Worm (Caenorhabditis elegans) whole organism, mixed stage, embryonic: ENCODE measurements around the gene irld-11.

Experiments used
- ceh-43 ChIP-seq: fragments of 200-800 bp; sonication (Bioruptor generic); optimal IDR thresholded peaks from 2 replicates; lab custom pipeline; 2018; ENCODE audit warnings: mild to moderate bottlenecking, missing genetic modification characterization, moderate library complexity, missing compliant biosample characterization
- nhr-12 ChIP-seq: fragments of 150-350 bp; optimal IDR thresholded peaks from 2 replicates; lab custom pipeline; 2014; ENCODE audit warnings: missing biosample characterization, missing genetic modification characterization

ce11 chrV:1635859-1636258 lies 19.1 kb upstream of the irld-11 start, which contains the start of gene str-222:
- TF ChIP-seq nhr-12 (tag; lab: Kevin White, UChicago) (no peak), ceh-43 (GFP tag; lab: Kevin White, UChicago) (no peak)
